Worm (Caenorhabditis elegans) whole organism, L2 larva: Measurements from ENCODE around the gene arr-1.

ENCODE experiments used
- C34F6.9 ChIP-seq: fragments of 150-350 bp; optimal IDR thresholded peaks from 2 replicates; lab custom pipeline; 2014; ENCODE audit warnings: missing biosample characterization, missing genetic modification characterization
- F13H6.1 ChIP-seq: sonication (generic microtip); optimal IDR thresholded peaks from 2 replicates; lab custom pipeline; 2016; ENCODE audit warnings: missing genetic modification characterization, missing compliant biosample characterization
- R02D3.7 ChIP-seq: fragments of 150-350 bp; optimal IDR thresholded peaks from 2 replicates; lab custom pipeline; 2014; ENCODE audit warnings: missing biosample characterization, missing genetic modification characterization
- Y55F3AM.14 ChIP-seq: fragments of 200-800 bp; sonication (Bioruptor generic); optimal IDR thresholded peaks from 2 replicates; lab custom pipeline; 2018; ENCODE audit warnings: mild to moderate bottlenecking, missing genetic modification characterization, missing compliant biosample characterization
- ZK546.5 ChIP-seq: sonication (generic microtip); optimal IDR thresholded peaks from 2 replicates; lab custom pipeline; 2017; ENCODE audit warnings: missing biosample characterization, missing genetic modification characterization
- alr-1 ChIP-seq: fragments of 150-350 bp; optimal IDR thresholded peaks from 2 replicates; lab custom pipeline; 2014; ENCODE audit warnings: missing biosample characterization, missing genetic modification characterization
- aly-2 ChIP-seq: fragments of 150-350 bp; optimal IDR thresholded peaks from 2 replicates; lab custom pipeline; 2014; ENCODE audit warnings: missing biosample characterization, missing genetic modification characterization
- ama-1 ChIP-seq: fragments of 150-350 bp; optimal IDR thresholded peaks from 2 replicates; lab custom pipeline; 2018; ENCODE audit warnings: inconsistent platforms
- blmp-1 ChIP-seq: sonication (generic microtip); optimal IDR thresholded peaks from 2 replicates; lab custom pipeline; 2017; ENCODE audit warnings: missing genetic modification characterization, mild to moderate bottlenecking, missing compliant biosample characterization, antibody characterized with exemption, moderate library complexity; ENCODE audit not compliant: insufficient read depth
- ceh-16 ChIP-seq: fragments of 150-350 bp; optimal IDR thresholded peaks from 2 replicates; lab custom pipeline; 2014; ENCODE audit warnings: missing biosample characterization, missing genetic modification characterization
- ceh-82 ChIP-seq: fragments of 150-350 bp; optimal IDR thresholded peaks from 2 replicates; lab custom pipeline; 2014; ENCODE audit warnings: missing biosample characterization, missing genetic modification characterization
- crh-2 ChIP-seq: sonication (generic microtip); optimal IDR thresholded peaks from 2 replicates; lab custom pipeline; 2017; ENCODE audit warnings: missing biosample characterization, missing genetic modification characterization
- dmd-4 ChIP-seq: sonication (generic microtip); optimal IDR thresholded peaks from 2 replicates; lab custom pipeline; 2017; ENCODE audit warnings: missing biosample characterization, missing genetic modification characterization
- egl-27 ChIP-seq: sonication (generic microtip); optimal IDR thresholded peaks from 3 replicates; lab custom pipeline; 2017; ENCODE audit warnings: missing biosample characterization, missing genetic modification reagents, missing genetic modification characterization
- elt-1 ChIP-seq: fragments of 150-350 bp; optimal IDR thresholded peaks from 2 replicates; lab custom pipeline; 2014; ENCODE audit warnings: missing biosample characterization, missing genetic modification characterization
- elt-3 ChIP-seq: sonication (generic microtip); optimal IDR thresholded peaks from 2 replicates; lab custom pipeline; 2017; ENCODE audit warnings: missing biosample characterization, missing genetic modification characterization
- fos-1 ChIP-seq: fragments of 150-350 bp; optimal IDR thresholded peaks from 2 replicates; lab custom pipeline; 2014; ENCODE audit warnings: missing biosample characterization, missing genetic modification characterization
- gmeb-1 ChIP-seq: fragments of 150-350 bp; optimal IDR thresholded peaks from 2 replicates; lab custom pipeline; 2014; ENCODE audit warnings: missing biosample characterization, missing genetic modification characterization
- lin-11 ChIP-seq: fragments of 150-350 bp; sonication (generic microtip); optimal IDR thresholded peaks from 2 replicates; lab custom pipeline; 2014; ENCODE audit warnings: missing biosample characterization, missing genetic modification characterization, inconsistent platforms, mixed read lengths
- lin-13 ChIP-seq: fragments of 150-350 bp; optimal IDR thresholded peaks from 2 replicates; lab custom pipeline; 2014; ENCODE audit warnings: missing biosample characterization, missing genetic modification reagents, missing genetic modification characterization
- lin-39 ChIP-seq: fragments of 150-350 bp; optimal IDR thresholded peaks from 2 replicates; lab custom pipeline; 2014; ENCODE audit warnings: missing biosample characterization, missing genetic modification reagents, missing genetic modification characterization
- lsy-2 ChIP-seq, 2 experiments: fragments of 150-350 bp in 1 of 2; sonication (generic microtip) in 1 of 2; optimal IDR thresholded peaks; 2 replicates each; lab custom pipeline; 2014 to 2017; ENCODE audit warnings: missing biosample characterization in 2 of 2, missing genetic modification characterization in 2 of 2
- mab-5 ChIP-seq: fragments of 150-350 bp; optimal IDR thresholded peaks from 2 replicates; lab custom pipeline; 2014; ENCODE audit warnings: missing biosample characterization, missing genetic modification characterization
- mbf-1 ChIP-seq: sonication (generic microtip); optimal IDR thresholded peaks from 2 replicates; lab custom pipeline; 2017; ENCODE audit warnings: missing biosample characterization, missing genetic modification characterization
- mdl-1 ChIP-seq, 2 experiments: fragments of 150-350 bp in 1 of 2; sonication (generic microtip) in 1 of 2; optimal IDR thresholded peaks; 2 replicates each; lab custom pipeline; 2017; ENCODE audit warnings: missing biosample characterization in 2 of 2, missing genetic modification characterization in 2 of 2
- nhr-10 ChIP-seq: sonication (generic microtip); optimal IDR thresholded peaks from 2 replicates; lab custom pipeline; 2017; ENCODE audit warnings: missing biosample characterization, missing genetic modification characterization
- nhr-11 ChIP-seq: fragments of 150-350 bp; optimal IDR thresholded peaks from 2 replicates; lab custom pipeline; 2014; ENCODE audit warnings: missing biosample characterization, missing genetic modification characterization
- nhr-129 ChIP-seq: fragments of 150-350 bp; optimal IDR thresholded peaks from 2 replicates; lab custom pipeline; 2014; ENCODE audit warnings: missing biosample characterization, missing genetic modification characterization
- nhr-21 ChIP-seq: fragments of 150-350 bp; optimal IDR thresholded peaks from 2 replicates; lab custom pipeline; 2014; ENCODE audit warnings: missing biosample characterization, missing genetic modification characterization
- nhr-23 ChIP-seq: fragments of 150-350 bp; optimal IDR thresholded peaks from 2 replicates; lab custom pipeline; 2014; ENCODE audit warnings: missing biosample characterization, missing genetic modification reagents, missing genetic modification characterization
- nhr-237 ChIP-seq: fragments of 150-350 bp; optimal IDR thresholded peaks from 2 replicates; lab custom pipeline; 2014; ENCODE audit warnings: missing biosample characterization, missing genetic modification characterization
- nhr-25 ChIP-seq: fragments of 150-350 bp; sonication (generic microtip); optimal IDR thresholded peaks from 3 replicates; lab custom pipeline; 2014; ENCODE audit warnings: missing biosample characterization, missing genetic modification characterization
- nhr-6 ChIP-seq: fragments of 150-350 bp; optimal IDR thresholded peaks from 2 replicates; lab custom pipeline; 2014; ENCODE audit warnings: missing biosample characterization, missing genetic modification characterization
- peb-1 ChIP-seq: fragments of 150-350 bp; optimal IDR thresholded peaks from 2 replicates; lab custom pipeline; 2014; ENCODE audit warnings: missing biosample characterization, missing genetic modification characterization
- sem-4 ChIP-seq: fragments of 150-350 bp; optimal IDR thresholded peaks from 2 replicates; lab custom pipeline; 2014; ENCODE audit warnings: missing biosample characterization, missing genetic modification reagents, missing genetic modification characterization
- skn-1 ChIP-seq: sonication (generic microtip); optimal IDR thresholded peaks from 2 replicates; lab custom pipeline; 2017; ENCODE audit warnings: missing biosample characterization, missing genetic modification characterization
- sma-3 ChIP-seq: sonication (generic microtip); optimal IDR thresholded peaks from 2 replicates; lab custom pipeline; 2016; ENCODE audit warnings: missing genetic modification reagents, missing genetic modification characterization, missing compliant biosample characterization
- sma-9 ChIP-seq, 2 experiments: fragments of 150-350 bp in 1 of 2; sonication (generic microtip) in 1 of 2; optimal IDR thresholded peaks; 2 replicates each; lab custom pipeline; 2014 to 2016; ENCODE audit warnings: missing genetic modification characterization in 2 of 2, mild to moderate bottlenecking in 1 of 2, missing biosample characterization in 1 of 2, missing compliant biosample characterization in 1 of 2, missing genetic modification reagents in 1 of 2, moderate library complexity in 1 of 2
- snpc-4 ChIP-seq: fragments of 150-350 bp; optimal IDR thresholded peaks from 2 replicates; lab custom pipeline; 2014; ENCODE audit warnings: missing biosample characterization, missing genetic modification characterization
- unc-39 ChIP-seq: fragments of 150-350 bp; optimal IDR thresholded peaks from 2 replicates; lab custom pipeline; 2014; ENCODE audit warnings: missing biosample characterization, missing genetic modification characterization
- unc-55 ChIP-seq: fragments of 150-350 bp; sonication (generic microtip); optimal IDR thresholded peaks from 3 replicates; lab custom pipeline; 2014; ENCODE audit warnings: missing biosample characterization, missing genetic modification reagents, missing genetic modification characterization
- unc-62 ChIP-seq: fragments of 150-350 bp; optimal IDR thresholded peaks from 2 replicates; lab custom pipeline; 2014; ENCODE audit warnings: missing biosample characterization, missing genetic modification reagents, missing genetic modification characterization
- zag-1 ChIP-seq: fragments of 150-350 bp; optimal IDR thresholded peaks from 2 replicates; lab custom pipeline; 2014; ENCODE audit warnings: missing biosample characterization, missing genetic modification characterization
- ztf-1 ChIP-seq: fragments of 200-800 bp; sonication (Bioruptor generic); conservative IDR thresholded peaks from 2 replicates; pipeline ENCODE4 v1.3.6; 2022; ENCODE audit warnings: missing genetic modification characterization, missing compliant biosample characterization
- ztf-11 ChIP-seq: sonication (generic microtip); optimal IDR thresholded peaks from 2 replicates; lab custom pipeline; 2017; ENCODE audit warnings: missing biosample characterization, missing genetic modification characterization
- ztf-4 ChIP-seq: fragments of 150-350 bp; optimal IDR thresholded peaks from 2 replicates; lab custom pipeline; 2014; ENCODE audit warnings: missing biosample characterization, missing genetic modification characterization

arr-1 gene

DNA sequence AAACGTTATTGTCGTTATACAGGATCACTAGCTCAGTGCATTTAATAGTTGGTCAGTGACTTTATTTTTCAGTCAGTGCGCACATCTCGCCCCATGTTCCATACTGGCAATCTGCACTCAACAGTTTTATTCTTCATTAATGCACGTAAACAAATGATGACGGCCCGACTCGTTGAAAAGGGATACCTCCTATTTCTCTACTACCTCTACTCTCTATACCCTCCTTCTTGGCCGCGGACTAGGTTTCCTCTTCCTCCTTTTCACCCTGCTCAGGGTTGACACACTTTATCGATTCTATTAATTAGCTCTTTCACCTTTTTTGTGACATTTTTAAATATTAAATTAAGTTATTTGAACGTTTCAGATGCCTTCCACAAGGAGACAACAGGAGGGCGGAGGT is 35.1 kb upstream of the arr-1 start, which contains the start of gene sel-12 (continued):
- TF ChIP-seq lin-39, result no peak
- no peak for TF ChIP-seq egl-27 (tag; lab: Kevin White, UChicago)
- no peak for TF ChIP-seq gmeb-1 (tag; lab: Kevin White, UChicago)
- TF ChIP-seq ztf-11 (tag; lab: Kevin White, UChicago), result no peak
- no peak for TF ChIP-seq Y55F3AM.14 (GFP tag; lab: Kevin White, UChicago)
- TF ChIP-seq fos-1 (tag; lab: Kevin White, UChicago), result peak; percentile 22
- no peak for TF ChIP-seq ZK546.5 (tag; lab: Kevin White, UChicago)

DNA sequence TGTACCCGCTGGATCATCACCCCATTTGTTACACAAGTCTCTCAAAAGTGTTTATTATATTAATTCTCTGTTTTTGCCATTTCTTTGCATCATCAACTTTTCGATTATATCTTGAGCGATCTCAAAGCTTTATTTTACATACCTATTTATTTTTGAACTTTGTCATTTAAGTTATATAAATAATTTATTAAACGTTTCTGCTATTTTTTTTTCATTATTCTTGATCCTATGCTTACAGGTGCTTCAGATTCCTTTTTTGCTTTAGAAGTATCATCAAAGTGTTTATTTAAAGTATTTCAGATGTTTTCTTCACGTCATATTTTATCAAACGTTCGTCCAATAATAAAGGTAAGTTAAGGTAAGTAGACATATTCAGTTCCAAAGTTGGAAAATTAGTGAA is 32.5 kb upstream of the arr-1 start, which contains the start of gene F35H12.5:
Gene F35H12.5 (plus strand): TSS at position 301 of the 400 bp plus-strand sequence.
- TF ChIP-seq F13H6.1 (tag; lab: Kevin White, UChicago), result no peak
- TF ChIP-seq aly-2 (tag; lab: Kevin White, UChicago), result no peak
- TF ChIP-seq lin-39, result no peak
- no peak for TF ChIP-seq snpc-4 (tag; lab: Kevin White, UChicago)
- TF ChIP-seq sem-4 (tag; lab: Kevin White, UChicago), result no peak
- no peak for TF ChIP-seq zag-1
- TF ChIP-seq crh-2, result no peak
- TF ChIP-seq ztf-1 (GFP tag; lab: Robert Waterston, UW), result no peak
- TF ChIP-seq peb-1 (tag; lab: Kevin White, UChicago), result no peak
- TF ChIP-seq lin-13 (GFP tag; lab: Kevin White, UChicago), result no peak
- no peak for TF ChIP-seq mab-5 (tag; lab: Kevin White, UChicago)
- no peak for TF ChIP-seq elt-3 (tag; lab: Kevin White, UChicago)
- no peak for TF ChIP-seq nhr-11 (tag; lab: Kevin White, UChicago)
- no peak for TF ChIP-seq gmeb-1 (tag; lab: Kevin White, UChicago)
- no peak for TF ChIP-seq nhr-25 (tag; lab: Kevin White, UChicago)
- no peak for TF ChIP-seq dmd-4
- TF ChIP-seq lin-11 (tag; lab: Kevin White, UChicago), result no peak
- no peak for TF ChIP-seq elt-1 (tag; lab: Kevin White, UChicago)
- TF ChIP-seq nhr-21 (tag; lab: Kevin White, UChicago), result no peak

DNA sequence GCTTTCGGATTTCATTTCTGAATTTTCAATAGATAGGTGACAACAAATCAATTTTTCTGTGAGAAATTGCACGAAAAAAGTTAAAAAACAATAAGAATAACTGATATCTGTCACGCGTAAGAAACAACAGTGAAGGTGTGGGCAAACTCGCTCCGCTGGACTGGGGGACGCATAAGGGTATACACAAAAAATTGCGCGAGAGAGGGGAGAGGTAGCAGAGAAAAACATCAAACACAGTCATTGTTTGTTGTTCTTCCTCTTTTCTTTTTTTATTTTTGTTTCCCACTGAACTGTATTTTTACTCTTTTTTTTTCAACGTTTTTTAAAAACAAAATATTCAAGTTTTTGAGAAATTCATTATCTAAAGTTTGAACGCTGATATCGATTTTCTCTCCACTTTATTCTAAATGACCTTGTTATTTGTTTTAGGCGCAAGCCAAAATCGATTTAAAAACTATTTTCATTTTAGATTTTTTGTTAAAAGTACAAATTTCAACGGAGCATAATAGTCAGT is 26.0 kb upstream of the arr-1 start, which contains the start of the genes pifk-1 and tbc-11:
Gene pifk-1 (minus strand): TSS at position 17 of the 514 bp plus-strand sequence.
Gene tbc-11 (plus strand): TSS at position 464 of the 514 bp plus-strand sequence.
- TF ChIP-seq ama-1, result no peak
- no peak for TF ChIP-seq dmd-4
- TF ChIP-seq gmeb-1 (tag; lab: Kevin White, UChicago), result no peak
- TF ChIP-seq R02D3.7 (tag; lab: Kevin White, UChicago), result no peak
- TF ChIP-seq sma-9 (GFP tag; optimal IDR thresholded peaks at IDR 0.05; lab: Kevin White, UChicago), result peak; percentile 2
- no peak for TF ChIP-seq sma-9 (tag; optimal IDR thresholded peaks at IDR 0.05; lab: Kevin White, UChicago)
- peak; percentile 55 for TF ChIP-seq C34F6.9
- no peak for TF ChIP-seq nhr-10 (tag; lab: Kevin White, UChicago)
- peak; percentile 70 for TF ChIP-seq crh-2
- no peak for TF ChIP-seq snpc-4 (tag; lab: Kevin White, UChicago)
- peak in 1 of 2 experiments; percentile 64 for TF ChIP-seq lsy-2 (tag; optimal IDR thresholded peaks at IDR 0.05; lab: Kevin White, UChicago)
- TF ChIP-seq nhr-6 (tag; lab: Kevin White, UChicago), result no peak
- TF ChIP-seq nhr-25 (tag; lab: Kevin White, UChicago), result peak; percentile 11
- TF ChIP-seq unc-55, result peak; percentile 78
- TF ChIP-seq ZK546.5 (tag; lab: Kevin White, UChicago), result no peak
- peak; percentile 15 for TF ChIP-seq sem-4 (tag; lab: Kevin White, UChicago)
- TF ChIP-seq unc-39 (tag; lab: Kevin White, UChicago), result no peak
- TF ChIP-seq alr-1 (tag; lab: Kevin White, UChicago), result no peak
- TF ChIP-seq mbf-1 (tag; lab: Kevin White, UChicago), result no peak
- peak; percentile 78 for TF ChIP-seq fos-1 (tag; lab: Kevin White, UChicago)
- no peak for TF ChIP-seq elt-3 (tag; lab: Kevin White, UChicago)
- peak; percentile 2 for TF ChIP-seq zag-1
- TF ChIP-seq F13H6.1 (tag; lab: Kevin White, UChicago), result peak; percentile 44
- TF ChIP-seq skn-1, result no peak
- no peak for TF ChIP-seq Y55F3AM.14 (GFP tag; lab: Kevin White, UChicago)
- TF ChIP-seq lin-11 (tag; lab: Kevin White, UChicago), result no peak
- TF ChIP-seq sma-3 (GFP tag; lab: Kevin White, UChicago), result no peak
- no peak for TF ChIP-seq ztf-4 (tag; lab: Kevin White, UChicago)
- TF ChIP-seq nhr-23 (tag; lab: Kevin White, UChicago), result no peak
- TF ChIP-seq lin-13 (GFP tag; lab: Kevin White, UChicago), result no peak
- no peak for TF ChIP-seq unc-62 (GFP tag; lab: Kevin White, UChicago)
- no peak for TF ChIP-seq nhr-237 (tag; lab: Kevin White, UChicago)
- no peak for TF ChIP-seq lin-39
- no peak for TF ChIP-seq mdl-1 (tag; optimal IDR thresholded peaks at IDR 0.05; lab: Kevin White, UChicago)
- TF ChIP-seq ceh-16 (tag; lab: Kevin White, UChicago), result no peak
- no peak for TF ChIP-seq elt-1 (tag; lab: Kevin White, UChicago)
- peak; percentile 78 for TF ChIP-seq nhr-129 (tag; lab: Kevin White, UChicago)
- TF ChIP-seq nhr-11 (tag; lab: Kevin White, UChicago), result no peak
- TF ChIP-seq ceh-82 (tag; lab: Kevin White, UChicago), result no peak
- peak; percentile 30 for TF ChIP-seq egl-27 (tag; lab: Kevin White, UChicago)
- no peak for TF ChIP-seq blmp-1 (tag; lab: Kevin White, UChicago)
- TF ChIP-seq nhr-21 (tag; lab: Kevin White, UChicago), result peak; percentile 21
- TF ChIP-seq ztf-11 (tag; lab: Kevin White, UChicago), result no peak
